Worm (Caenorhabditis elegans) whole organism, dauer: ENCODE results near the gene C08E8.9.

Experiments used
- unc-62 ChIP-seq: sonication (generic microtip); optimal IDR thresholded peaks from 2 replicates; lab custom pipeline; 2017; ENCODE audit warnings: missing biosample characterization, missing genetic modification reagents, missing genetic modification characterization

C08E8.9 gene

ce11 chrV:18364558-18364957 lies at the start of gene C08E8.9:
Gene C08E8.9 (plus strand): TSS chrV:18364858.
- TF ChIP-seq unc-62, result no peak

- TF ChIP-seq unc-62, result no peak
These were observed 46.3 kb upstream of the C08E8.9 start, which contains the start of gene fbxb-119 for ce11 chrV:18318312-18318711. Gene fbxb-119 (plus strand): TSS chrV:18318612.

ce11 chrV:18323231-18323630 lies 41.4 kb upstream of the C08E8.9 start, which contains the start of gene B0462.5:
Gene B0462.5 (minus strand): TSS chrV:18323331.
- no peak for TF ChIP-seq unc-62

DNA sequence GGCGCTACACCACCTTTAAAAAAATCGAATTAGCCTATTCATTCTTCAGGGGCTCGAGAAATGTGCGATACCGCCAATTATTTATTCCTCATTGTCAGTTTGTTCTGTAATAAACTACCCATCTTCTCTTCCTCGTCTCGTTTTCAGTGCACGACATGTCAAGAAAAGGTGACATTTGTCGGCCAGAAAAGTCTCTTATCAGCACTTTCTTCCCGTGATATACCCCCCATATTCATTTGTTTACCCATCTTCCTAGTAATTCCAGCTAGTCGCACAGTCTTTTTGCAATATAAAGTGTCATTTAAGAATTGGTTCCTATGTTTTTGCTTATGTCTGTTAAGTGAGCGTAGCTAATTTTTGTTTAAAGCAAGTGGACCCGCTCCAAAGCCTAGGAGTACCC lies 40.1 kb upstream of the C08E8.9 start:
- no peak for TF ChIP-seq unc-62

ce11 chrV:18331086-18331485 lies 33.6 kb upstream of the C08E8.9 start, which contains the start of gene B0462.4:
Gene B0462.4 (minus strand): TSS chrV:18331186.
- no peak for TF ChIP-seq unc-62

DNA sequence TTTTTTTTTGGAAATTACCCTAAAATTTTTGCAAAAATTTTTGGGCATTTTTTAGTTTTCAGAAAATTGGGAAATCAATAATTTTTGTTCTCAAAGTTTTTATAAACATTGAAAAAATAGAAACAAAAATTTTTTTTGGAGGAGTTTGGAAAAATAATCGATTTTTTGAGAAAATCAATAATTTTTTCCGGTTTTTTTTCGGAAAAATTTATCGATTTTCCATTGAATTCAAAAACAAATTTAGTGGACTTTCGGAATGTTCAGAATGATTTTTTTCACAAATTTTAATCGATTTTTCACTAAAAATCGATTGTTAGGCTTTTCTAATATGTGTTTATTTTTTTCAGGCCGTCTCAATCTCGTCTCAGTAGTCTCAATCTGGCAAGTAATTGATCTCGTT lies 27.0 kb upstream of the C08E8.9 start:
- TF ChIP-seq unc-62, result no peak

DNA sequence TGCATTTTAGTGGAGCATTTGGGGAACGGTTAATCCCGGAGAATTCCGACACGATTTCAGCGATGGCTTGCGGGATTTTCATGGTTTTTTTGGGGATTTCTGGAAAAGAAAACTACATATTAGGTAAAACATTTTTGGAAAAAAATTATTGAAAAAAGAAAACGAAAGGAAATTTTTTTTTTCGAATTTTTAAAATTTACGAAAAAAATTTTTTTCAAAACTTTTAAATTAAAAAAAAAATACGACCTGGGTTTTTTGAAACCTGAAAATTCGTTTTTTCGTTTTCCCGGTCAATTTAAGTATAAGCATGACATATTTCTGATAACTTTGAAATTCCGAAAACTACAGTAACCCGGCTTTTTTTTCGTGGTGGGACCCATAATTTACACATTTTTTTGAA lies 24.9 kb upstream of the C08E8.9 start, which contains the start of gene C08E8.10:
TSS of gene C08E8.10 (minus strand) at position 101 of the 400 bp plus-strand sequence.
- TF ChIP-seq unc-62, result no peak

- no peak for TF ChIP-seq unc-62
These were observed 20.5 kb upstream of the C08E8.9 start for ce11 chrV:18344194-18344593.

DNA sequence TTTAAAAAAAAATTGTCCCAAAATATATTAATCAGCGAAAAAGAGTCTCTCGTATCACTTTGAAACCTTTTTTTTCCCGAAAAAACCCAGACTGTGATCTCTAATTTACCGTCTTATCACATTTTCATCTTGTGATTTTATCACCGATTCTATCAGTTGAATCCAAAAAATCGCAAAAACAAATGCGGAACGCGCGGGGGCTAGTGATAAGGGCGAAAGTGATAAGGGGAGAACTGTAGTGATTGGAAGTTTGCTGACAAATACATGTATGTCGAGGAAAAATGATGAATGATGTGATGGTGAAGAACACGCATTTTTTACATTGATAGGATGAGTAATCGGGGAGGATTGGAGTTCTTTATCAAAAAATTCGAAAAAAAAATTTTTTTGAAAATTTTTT lies 18.6 kb upstream of the C08E8.9 start:
- no peak for TF ChIP-seq unc-62

DNA sequence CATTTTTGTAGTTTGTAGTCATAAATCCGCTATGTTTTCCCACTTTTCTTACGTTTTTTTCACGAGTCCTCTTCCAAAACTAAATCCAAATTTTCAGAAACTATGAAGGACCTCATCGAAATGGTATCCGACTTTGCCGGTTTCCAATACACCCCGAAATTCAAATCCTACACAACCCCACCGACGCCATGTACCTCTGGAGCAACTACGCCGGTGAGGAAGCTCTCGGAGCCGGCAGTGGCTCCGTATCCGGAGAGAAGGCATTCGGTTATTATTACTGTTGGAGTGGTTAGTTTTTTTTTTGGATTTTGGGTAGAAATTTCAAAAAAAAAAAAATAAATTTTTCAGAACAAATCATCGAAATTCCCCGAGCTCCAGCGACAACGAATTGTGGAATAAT lies 14.6 kb upstream of the C08E8.9 start, which contains the start of gene C08E8.3:
TSS of gene C08E8.3 (plus strand) at position 84 of the 400 bp plus-strand sequence.
- TF ChIP-seq unc-62, result no peak

ce11 chrV:18350721-18351120 lies 13.9 kb upstream of the C08E8.9 start, which contains the start of gene C08E8.11:
Gene C08E8.11 (plus strand): TSS chrV:18351021.
- TF ChIP-seq unc-62, result no peak

DNA sequence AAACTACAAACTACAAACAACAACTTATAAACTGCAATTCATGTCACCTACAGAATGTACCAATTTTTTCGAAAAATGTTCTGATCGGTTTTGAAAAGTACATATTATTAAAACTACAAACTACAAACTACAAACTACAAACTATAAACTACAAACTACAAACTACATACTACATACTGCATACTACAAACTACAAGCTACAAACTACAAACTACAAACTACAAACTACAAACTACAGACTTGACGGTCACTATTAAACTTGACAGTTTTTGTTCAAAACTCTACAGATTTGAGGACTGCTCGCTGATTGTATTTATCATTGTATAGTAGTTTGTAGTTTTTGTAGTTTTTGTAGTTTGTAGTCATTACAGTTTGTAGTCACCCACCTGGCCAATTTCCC lies 10.4 kb upstream of the C08E8.9 start:
- TF ChIP-seq unc-62, result no peak

DNA sequence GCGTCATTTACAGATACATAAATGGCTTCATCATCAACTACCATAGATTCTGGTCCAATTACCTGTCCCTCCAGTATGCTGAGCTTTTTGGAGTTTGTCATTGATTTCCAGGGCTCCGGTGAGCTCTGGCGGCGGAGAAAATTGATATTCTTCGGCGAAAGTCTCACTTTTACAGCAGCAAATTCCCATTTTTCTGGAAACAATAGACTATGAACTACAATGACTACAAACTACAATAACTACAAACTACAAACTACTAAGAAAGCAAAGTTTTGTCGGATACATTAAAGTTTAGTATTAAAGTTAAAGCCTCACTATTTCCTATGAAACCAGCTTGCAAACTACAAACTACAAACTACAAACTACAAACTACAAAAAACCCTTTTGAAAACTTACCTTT lies 8.9 kb upstream of the C08E8.9 start, which contains the start of gene C08E8.2:
TSS of gene C08E8.2 (minus strand) at position 101 of the 400 bp plus-strand sequence.
- no peak for TF ChIP-seq unc-62

ce11 chrV:18359888-18360287 lies 4.8 kb upstream of the C08E8.9 start, which contains the start of gene C08E8.5:
Gene C08E8.5 (minus strand): TSS chrV:18359988.
- no peak for TF ChIP-seq unc-62

ce11 chrV:18362402-18362801 lies 2.3 kb upstream of the C08E8.9 start, which contains the start of gene C08E8.1:
Gene C08E8.1 (minus strand): TSS chrV:18362502.
- no peak for TF ChIP-seq unc-62

- no peak for TF ChIP-seq unc-62
These were observed 3.7 kb downstream of the C08E8.9 start, which contains the start of gene C08E8.6 for ce11 chrV:18368322-18368721. Gene C08E8.6 (minus strand): TSS chrV:18368422.

ce11 chrV:18371028-18371427 lies 6.4 kb downstream of the C08E8.9 start:
- no peak for TF ChIP-seq unc-62

DNA sequence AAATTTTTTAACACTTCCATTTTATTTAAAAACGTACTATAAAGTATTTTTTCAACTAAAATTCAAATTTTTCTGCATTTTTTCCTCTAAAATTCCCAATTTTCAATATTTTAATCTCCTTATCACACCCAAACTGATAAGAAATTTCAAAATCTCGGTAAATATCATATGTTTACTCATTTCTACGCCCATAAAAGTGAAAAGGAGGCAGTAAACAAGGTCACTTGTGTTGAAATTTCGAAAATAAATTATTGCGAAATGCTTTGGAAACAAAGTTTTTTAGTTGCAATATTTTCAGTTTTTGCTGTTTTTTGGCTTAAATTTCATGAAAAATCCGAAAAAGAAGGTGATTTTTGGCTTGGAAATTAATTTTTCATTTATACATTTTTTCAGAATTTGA lies 6.9 kb downstream of the C08E8.9 start, which contains the start of gene C08E8.4:
TSS of gene C08E8.4 (plus strand) at position 268 of the 400 bp plus-strand sequence.
- no peak for TF ChIP-seq unc-62

DNA sequence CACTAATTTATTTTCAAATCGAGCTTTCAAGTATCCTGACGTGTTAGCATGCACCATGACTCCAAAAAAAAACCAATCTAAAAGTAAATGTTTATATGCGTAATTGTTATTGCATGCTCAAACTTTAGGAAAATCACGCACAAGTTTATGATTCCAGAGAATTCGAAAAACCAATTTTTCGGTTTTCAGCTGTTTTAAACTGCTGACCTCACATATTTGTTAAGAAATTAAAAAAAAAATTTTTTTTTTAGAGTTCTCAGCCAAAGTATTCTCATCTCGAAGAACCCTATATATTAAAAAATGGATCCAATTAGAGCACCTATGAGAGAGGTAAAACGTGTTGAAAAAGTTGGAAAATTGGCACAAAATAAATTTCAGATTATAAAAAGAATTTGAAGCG lies 9.5 kb downstream of the C08E8.9 start, which contains the start of gene Y51A2B.2:
TSS of gene Y51A2B.2 (plus strand) at position 301 of the 400 bp plus-strand sequence.
- TF ChIP-seq unc-62, result no peak
